Fruit fly (Drosophila melanogaster): ENCODE results near the gene bark.
A peak's percentile ranks its signal among the peaks of the same experiment; 100 is the strongest.

The bark gene

DNA sequence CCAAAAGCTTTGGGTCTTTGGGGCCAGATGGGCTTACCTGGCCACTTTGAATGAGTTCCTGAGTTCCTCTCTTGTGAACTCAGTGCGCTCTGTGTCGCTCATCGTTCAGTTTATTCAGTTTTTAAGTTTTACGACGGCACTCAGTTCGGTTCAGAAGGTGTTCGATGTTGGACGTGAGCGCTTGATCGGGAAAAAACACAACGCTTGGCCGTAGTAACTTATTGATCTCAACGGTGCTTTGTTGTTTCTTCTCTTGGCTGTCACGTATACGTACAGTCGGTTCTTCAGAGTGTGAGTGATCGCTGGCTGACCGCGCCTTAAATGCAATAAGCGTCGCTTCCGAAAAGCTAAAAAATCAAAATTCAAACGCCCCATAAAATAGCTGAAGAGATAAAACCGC is at the start of gene bark:
bark (plus strand) TSS at position 140 of the 400 bp plus-strand sequence.
- TF ChIP-seq noc (tag; optimal IDR thresholded peaks at IDR 0.05) = peak; percentile 39

DNA sequence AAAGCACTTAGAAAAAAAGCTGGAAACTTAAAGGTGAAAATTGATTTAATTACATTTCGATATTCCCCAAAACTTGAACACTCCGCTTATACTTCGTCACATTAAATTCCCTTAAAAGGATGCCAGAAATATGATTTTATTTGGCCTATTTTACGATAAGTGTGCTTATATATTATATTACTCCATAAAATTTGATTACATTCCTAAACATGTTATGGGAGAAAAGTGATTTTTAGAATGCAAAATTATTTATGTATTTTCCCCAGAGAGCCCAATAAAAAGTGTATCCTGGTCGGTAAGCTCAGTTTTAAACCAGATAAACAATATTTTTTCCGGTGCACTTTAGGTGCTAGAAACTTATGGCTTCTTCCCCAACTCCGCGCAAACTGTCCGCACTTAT is 49.3 kb upstream of the bark start:
- TF ChIP-seq noc (tag; optimal IDR thresholded peaks at IDR 0.05) = no peak

DNA sequence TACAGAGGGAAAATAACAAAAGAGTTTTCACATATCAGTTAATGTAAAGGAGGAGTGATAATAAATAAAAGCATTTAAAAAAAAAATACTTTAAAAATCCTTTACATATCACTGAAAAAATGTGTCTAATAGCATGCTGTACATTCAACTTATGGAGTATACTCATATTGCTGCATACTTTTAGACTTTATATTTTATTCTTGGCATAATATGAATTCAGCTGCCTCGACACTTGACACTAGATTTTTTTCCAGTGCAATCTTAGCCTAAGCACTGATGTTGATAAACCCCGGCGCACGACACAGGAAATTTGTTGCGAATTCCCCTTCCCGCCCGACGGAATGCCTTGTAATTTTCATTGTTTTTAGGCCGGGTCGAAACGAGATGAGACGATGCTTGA is 46.5 kb upstream of the bark start:
- TF ChIP-seq noc (tag; optimal IDR thresholded peaks at IDR 0.05) = no peak

DNA sequence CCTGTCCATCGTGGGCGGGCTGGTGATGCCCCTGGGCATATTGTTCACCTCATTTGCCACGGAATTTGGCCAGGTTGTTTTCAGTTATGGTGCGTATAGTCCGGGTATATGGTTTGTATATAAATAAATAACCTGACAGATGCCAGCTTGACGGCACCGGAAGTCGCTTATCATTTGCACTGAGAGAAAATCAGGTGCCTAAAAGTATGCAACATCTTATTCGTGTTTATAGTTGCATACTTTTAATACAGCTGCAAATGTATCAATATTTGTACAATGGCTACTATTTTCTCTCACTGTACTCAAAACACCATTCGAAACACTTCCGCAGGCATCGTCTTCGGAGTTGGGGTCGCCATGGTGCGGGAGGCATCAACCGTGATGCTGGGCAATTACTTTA is 38.3 kb upstream of the bark start:
- no peak for TF ChIP-seq noc (tag; optimal IDR thresholded peaks at IDR 0.05)

DNA sequence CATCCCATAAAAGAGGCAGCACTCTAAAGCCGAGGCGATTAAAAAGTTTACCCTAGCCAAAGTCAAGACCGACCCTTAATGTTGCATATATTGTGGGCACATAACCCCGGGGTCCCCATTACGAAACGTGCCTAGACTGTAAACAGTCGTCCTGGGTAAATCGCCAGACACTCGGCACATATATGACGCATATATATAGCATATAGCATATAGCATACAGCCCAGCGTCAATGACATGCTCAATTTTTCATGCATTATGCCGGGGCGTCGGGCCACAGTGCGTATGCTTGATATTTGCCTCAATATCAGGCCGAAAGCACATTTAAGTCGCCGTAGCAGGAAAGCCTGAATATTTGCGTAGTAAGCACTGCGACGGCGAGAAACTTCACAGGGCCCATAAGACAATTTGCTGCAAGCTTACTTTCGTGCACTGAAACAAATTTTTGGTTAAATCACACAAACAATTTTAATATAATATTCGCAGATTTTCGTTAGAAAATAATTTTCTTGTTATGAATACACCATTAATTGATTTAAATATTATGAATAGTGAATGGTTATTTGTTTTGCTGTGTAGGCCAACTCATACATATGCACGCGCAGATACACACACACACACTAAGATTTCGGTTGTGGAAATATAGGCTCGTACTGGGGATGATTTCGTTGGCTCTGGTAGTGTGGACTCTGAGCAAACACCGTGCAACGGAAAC is 32.0 kb upstream of the bark start:
- TF ChIP-seq noc (tag; optimal IDR thresholded peaks at IDR 0.05) = no peak

DNA sequence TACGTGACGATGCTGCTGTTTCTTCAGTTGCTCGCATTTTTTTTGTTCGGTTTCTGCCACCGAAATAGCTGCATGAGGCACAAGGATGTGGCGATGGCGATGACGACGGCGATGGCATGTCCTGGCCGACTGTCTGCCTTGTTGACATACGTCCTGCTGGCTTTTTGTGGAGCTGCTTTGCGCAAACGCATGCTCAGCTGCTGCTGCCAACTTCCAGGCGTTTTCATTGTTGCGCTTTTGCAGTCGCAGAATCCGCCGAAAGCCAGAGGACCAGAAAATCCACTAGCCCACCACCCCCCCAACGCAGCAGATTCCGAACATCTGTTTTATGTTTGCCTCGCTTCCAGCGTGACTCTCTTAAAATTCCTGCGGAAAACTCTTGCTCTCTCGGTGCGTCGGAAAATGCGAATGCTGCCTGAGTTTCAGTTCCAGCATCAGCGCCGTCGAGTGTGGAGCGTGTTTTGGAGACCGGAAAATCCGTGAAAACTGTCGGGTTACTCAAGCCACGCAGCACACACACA is 30.1 kb upstream of the bark start, which contains the start of gene CG43707:
CG43707 (plus strand) TSS at position 426 of the 521 bp plus-strand sequence.
- no peak for TF ChIP-seq noc (tag; optimal IDR thresholded peaks at IDR 0.05)

DNA sequence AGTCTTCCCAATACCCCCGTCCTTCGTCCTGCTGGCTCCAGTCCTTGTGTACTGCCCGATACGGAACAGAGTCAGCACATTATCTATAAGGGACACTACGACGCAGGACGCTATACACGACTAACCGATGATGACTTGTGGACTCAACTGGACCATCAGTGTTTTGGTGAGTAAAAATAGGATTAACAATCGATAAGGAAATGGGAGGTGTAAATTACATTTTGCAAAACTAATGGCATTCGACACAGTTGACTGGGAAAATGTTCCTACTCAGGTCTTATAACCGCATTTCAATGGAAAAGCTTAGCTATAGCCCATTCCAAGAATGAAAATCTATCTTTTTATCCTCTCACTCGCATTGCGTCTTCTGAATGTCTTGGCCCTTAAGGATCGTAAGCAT is 21.8 kb upstream of the bark start, which contains the start of gene CG43703:
CG43703 (plus strand) TSS at position 301 of the 400 bp plus-strand sequence.
- no peak for TF ChIP-seq noc (tag; optimal IDR thresholded peaks at IDR 0.05)

DNA sequence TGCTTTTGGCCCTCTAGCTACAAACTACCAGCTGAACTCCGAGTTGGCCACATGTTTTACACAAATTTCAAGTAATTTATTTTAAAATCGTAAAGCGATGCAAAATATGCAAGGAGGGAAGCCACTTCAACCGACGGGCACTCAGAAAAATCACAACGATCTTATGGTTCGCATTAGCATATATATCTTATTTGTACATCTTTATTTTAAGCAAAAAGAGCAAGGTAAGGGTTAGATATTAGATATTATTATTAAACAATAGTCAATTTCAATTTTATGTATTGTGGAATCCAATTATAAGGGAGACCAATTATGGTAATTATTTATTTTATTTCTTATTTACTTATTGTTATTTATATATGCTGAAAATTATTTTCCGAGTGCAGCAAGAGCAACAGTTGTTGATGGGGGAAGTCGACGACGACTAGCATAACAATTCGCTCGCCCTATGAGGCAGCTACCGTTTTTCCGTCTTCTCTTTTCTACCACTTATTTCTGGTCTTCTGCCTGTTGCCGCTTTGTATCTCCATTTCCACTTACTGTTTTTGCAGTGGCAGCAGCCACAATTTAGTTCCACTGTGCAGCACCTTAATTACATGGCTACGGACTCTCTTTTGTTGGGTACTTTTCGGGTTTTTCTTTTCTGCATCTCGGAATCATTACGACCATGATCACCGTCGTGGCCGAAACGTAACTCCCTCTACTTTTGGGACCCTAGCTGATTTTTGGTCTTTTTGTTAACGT is 17.1 kb upstream of the bark start:
- no peak for TF ChIP-seq noc (tag; optimal IDR thresholded peaks at IDR 0.05)

DNA sequence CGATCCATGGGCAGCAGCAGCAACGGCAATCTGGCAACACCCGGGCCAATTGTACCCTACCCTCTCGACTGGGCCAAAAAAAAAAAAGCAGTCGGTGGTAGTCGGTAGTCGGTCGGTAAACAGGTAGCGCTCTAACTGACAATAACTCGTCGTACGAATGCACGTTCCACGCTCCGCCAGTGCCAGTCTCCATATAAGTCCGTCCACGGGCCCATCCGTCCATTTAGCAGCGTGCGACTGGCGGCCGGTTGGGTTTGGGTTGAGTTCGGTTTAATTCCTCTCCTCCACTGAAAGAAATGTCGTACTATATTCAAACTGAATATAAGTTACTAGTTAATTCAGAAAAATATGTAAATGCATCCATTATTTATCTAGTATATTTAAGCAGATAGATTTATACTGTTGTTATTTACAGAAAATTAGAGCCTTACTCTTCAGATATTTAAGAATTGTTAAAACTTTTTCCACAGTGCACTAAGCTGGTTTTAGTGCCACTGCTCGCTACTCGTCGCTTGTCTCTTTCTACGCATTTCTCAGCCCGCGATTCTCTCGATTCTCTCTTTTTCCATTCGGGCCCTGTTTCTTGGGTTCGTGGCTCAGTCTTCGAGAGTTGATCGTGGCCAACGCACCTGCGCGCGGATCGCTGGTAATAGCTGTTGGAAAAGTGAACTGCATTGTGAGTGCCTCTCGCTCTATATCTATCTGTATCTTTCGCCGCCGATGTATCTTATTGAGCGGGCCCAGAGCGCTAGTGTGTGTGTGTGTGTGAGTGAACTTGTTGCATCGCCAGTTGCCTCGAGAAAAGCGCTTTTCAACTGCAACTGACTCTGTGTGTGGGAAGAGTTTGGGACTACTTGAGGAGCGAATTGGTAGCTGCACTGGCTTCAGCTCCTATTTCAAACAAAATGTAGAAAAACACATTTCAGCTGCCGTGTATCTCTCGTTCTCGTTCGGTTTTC is 15.6 kb upstream of the bark start, which contains the start of gene bowl:
bowl (plus strand) TSS at position 592 of the 959 bp plus-strand sequence.
- TF ChIP-seq noc (tag; optimal IDR thresholded peaks at IDR 0.05) = peak; percentile 95

DNA sequence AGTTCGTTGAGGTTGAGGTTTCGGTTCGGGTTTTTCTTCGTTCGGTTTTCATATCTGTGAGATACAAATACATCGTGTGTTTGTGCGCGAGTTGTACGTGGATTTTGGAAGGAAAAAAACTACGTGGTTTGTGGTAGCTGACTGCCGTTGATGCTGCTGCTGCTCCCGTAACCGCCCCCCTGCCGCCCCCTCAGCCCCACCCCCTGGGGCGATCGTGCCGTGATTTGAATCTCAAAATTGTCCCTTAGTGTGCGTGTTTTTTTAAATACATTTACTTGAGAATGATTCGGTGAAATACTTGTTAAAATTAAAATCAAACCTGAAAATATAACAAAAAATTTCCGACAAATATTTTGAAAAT is 14.9 kb upstream of the bark start:
- no peak for TF ChIP-seq noc (tag; optimal IDR thresholded peaks at IDR 0.05)

DNA sequence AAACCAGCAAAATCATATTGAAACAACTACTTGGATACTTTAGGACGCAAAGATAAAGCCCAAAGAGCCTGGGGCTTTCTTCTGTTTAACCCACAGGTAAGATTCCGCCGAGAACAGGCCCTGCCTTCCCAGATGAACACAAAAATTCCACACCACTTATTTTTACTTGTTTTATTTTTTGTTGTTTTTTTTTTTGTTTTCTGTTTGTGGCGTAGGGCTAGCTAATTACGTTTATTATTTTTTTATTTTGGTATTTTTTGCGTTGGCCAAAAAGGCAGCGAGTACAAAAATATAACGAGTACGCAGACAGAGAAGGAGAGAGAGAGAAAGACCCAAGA is 14.4 kb upstream of the bark start:
- TF ChIP-seq noc (tag; optimal IDR thresholded peaks at IDR 0.05) = no peak

DNA sequence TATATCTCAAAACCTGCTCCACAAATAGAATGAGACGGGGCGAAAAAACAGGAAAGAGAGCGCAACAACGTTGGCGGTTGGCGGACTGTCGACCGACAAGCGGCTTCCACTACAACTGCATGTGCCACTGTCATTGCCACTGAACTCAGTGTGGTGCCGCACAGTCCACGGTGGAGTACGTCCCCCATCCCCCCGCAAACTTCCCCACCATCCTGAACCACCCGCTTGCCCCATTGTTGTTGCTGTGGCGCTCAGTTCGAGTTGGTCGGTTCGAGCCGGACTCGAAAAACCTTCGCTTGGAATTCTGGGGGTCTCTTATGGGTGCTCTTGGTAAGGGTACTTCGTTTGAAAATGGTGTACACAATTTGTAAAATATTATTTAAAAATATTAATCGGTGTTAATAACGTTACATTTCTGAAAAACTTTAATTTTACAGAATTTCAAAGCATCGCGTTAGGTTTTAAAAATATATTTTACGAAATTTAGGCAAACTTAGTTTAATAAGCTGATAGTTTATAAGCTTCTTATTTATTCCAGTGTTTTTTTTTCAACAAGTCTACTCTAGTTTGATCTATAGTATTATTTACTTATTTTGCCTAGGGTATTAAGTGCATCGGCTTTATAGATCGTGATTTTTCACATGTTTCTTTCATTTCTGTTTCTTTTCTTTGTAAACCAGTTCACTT is 13.9 kb upstream of the bark start:
- TF ChIP-seq noc (tag; optimal IDR thresholded peaks at IDR 0.05) = peak; percentile 73

DNA sequence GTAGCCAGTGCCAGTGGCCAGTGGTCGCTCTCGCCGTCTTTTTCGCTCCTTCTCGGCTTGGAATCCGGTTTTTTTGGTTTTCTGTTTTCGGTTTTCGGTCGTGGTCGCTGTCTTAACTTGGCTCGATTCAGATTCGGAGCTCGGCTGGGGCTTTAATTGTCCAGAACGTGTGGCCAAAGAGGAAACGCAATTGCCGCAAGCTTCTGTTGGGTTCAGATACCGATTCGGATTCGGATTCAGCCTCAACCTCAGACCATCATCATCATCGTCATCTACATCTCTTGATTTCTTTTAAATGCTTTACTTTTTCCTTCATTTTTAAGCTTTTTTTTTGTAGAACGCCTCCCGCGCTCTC is 13.4 kb upstream of the bark start:
- TF ChIP-seq noc (tag; optimal IDR thresholded peaks at IDR 0.05) = no peak

DNA sequence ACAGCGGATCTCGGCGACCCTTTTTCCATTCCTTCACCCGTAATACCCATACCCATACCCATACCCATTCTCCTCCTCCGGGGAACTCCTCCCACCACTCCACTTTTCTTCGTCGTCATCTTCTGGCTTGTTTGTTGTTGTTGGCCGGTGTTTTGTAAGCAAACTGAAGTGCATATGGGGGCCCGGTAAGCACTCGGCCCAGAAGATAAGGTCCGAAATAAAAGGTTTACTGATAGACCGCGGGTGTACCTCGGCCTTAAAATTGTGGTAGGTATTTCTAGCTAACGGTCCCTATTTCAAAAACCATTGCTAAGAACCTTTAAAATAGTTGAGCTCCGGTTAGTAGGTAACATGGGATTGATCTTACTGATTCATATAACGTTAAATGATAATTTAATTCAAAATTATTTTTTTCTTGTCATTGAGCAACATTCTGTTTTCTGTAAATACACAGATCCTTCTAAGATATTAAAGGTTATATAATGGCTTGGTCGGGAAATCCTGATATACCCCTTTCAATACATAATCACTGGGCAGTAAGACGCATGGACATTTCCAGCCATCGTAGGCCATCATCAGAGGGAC is 11.1 kb upstream of the bark start:
- peak; percentile 4 for TF ChIP-seq noc (tag; optimal IDR thresholded peaks at IDR 0.05)

DNA sequence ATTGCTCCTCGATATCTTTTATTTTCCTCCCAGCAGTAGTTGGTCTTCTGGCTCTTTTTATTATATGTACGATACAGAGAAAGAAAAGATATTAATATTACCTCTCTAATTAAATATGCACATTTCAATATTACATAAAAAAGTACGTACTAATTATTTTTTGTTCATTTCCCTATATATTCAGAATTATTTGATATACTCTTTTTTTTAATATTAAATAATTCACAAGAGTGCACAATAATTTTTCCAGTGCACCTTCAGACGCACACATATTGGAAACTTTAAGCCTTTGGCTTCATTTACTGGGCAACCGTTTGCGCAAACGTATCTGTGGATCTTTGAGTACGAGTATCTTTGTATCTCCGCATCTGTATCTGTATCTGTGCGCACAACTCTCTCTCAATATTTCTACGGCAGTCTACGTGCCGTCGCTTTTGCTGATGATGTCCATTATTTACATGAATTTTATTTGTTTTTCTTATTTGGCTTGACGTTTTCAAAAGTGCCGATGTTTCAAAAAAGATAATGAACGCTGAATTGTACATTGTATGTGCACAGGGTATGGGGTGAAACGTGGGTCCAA is 10.3 kb upstream of the bark start:
- TF ChIP-seq noc (tag; optimal IDR thresholded peaks at IDR 0.05) = peak; percentile 88
